Worm (Caenorhabditis elegans): ENCODE data around the gene syg-2.

Gene syg-2

ce11 chrX:14657445-14657844 is 2.7 kb downstream of the syg-2 start:
- TF ChIP-seq bed-3 (GFP tag; optimal IDR thresholded peaks at IDR 0.05), result no peak
- no peak for TF ChIP-seq ceh-43 (GFP tag; optimal IDR thresholded peaks at IDR 0.05)
- no peak for TF ChIP-seq cnd-1 (tag; optimal IDR thresholded peaks at IDR 0.05)
- TF ChIP-seq lsy-2 (tag; optimal IDR thresholded peaks at IDR 0.05), result no peak
- no peak for TF ChIP-seq tbx-8 (GFP tag; optimal IDR thresholded peaks at IDR 0.05)
- no peak for TF ChIP-seq mep-1 (tag; optimal IDR thresholded peaks at IDR 0.05)
- no peak for TF ChIP-seq ham-2 (GFP tag; optimal IDR thresholded peaks at IDR 0.05)
- TF ChIP-seq nhr-12 (tag; optimal IDR thresholded peaks at IDR 0.05), result no peak
- TF ChIP-seq flh-1 (GFP tag; optimal IDR thresholded peaks at IDR 0.05), result no peak
- no peak for TF ChIP-seq mab-5 (tag; optimal IDR thresholded peaks at IDR 0.05)
- TF ChIP-seq zip-8 (tag; optimal IDR thresholded peaks at IDR 0.05), result no peak
- no peak for TF ChIP-seq sptf-1 (tag; optimal IDR thresholded peaks at IDR 0.05)
- TF ChIP-seq hlh-1 (tag; optimal IDR thresholded peaks at IDR 0.05), result no peak
- no peak for TF ChIP-seq nhr-2 (tag; optimal IDR thresholded peaks at IDR 0.05)
- TF ChIP-seq pha-4 (tag; optimal IDR thresholded peaks at IDR 0.05), result no peak
- TF ChIP-seq ceh-83 (GFP tag; optimal IDR thresholded peaks at IDR 0.05), result no peak
- no peak for TF ChIP-seq M03D4.4 (tag; optimal IDR thresholded peaks at IDR 0.05)

- TF ChIP-seq mls-2 (tag; optimal IDR thresholded peaks at IDR 0.05) (no peak), cnd-1 (tag; optimal IDR thresholded peaks at IDR 0.05) (no peak), ztf-11 (tag; optimal IDR thresholded peaks at IDR 0.05) (no peak), nhr-12 (tag; optimal IDR thresholded peaks at IDR 0.05) (no peak), unc-62 (GFP tag; optimal IDR thresholded peaks at IDR 0.05) (peak; percentile 76), hlh-1 (tag; optimal IDR thresholded peaks at IDR 0.05) (peak; percentile 89), nhr-2 (tag; optimal IDR thresholded peaks at IDR 0.05) (peak; percentile 16)
Observed at ce11 chrX:14659454-14659853, 4.7 kb downstream of the syg-2 start.

ce11 chrX:14661918-14662317 is 7.2 kb downstream of the syg-2 start:
- TF ChIP-seq ces-1 (GFP tag; optimal IDR thresholded peaks at IDR 0.05) (no peak), ceh-43 (GFP tag; optimal IDR thresholded peaks at IDR 0.05) (no peak), mab-5 (tag; optimal IDR thresholded peaks at IDR 0.05) (no peak), mls-2 (tag; optimal IDR thresholded peaks at IDR 0.05) (no peak), nhr-237 (tag; optimal IDR thresholded peaks at IDR 0.05) (no peak), lsy-2 (tag; optimal IDR thresholded peaks at IDR 0.05) (no peak), snpc-4 (tag; optimal IDR thresholded peaks at IDR 0.05) (no peak), flh-1 (GFP tag; optimal IDR thresholded peaks at IDR 0.05) (no peak), lin-32 (GFP tag; optimal IDR thresholded peaks at IDR 0.05) (no peak), ham-2 (GFP tag; optimal IDR thresholded peaks at IDR 0.05) (no peak), pha-4 (tag; optimal IDR thresholded peaks at IDR 0.05) (no peak)

ce11 chrX:14662460-14662859 is 7.7 kb downstream of the syg-2 start:
- TF ChIP-seq ces-1 (GFP tag; optimal IDR thresholded peaks at IDR 0.05) (peak; percentile 89), sem-2 (GFP tag; optimal IDR thresholded peaks at IDR 0.05) (no peak), mls-2 (tag; optimal IDR thresholded peaks at IDR 0.05) (no peak)

- TF ChIP-seq nhr-2 (tag; optimal IDR thresholded peaks at IDR 0.05) (no peak), ceh-39 (tag; optimal IDR thresholded peaks at IDR 0.05) (no peak), tbx-8 (GFP tag; optimal IDR thresholded peaks at IDR 0.05) (no peak), unc-62 (GFP tag; optimal IDR thresholded peaks at IDR 0.05) (no peak), hlh-1 (tag; optimal IDR thresholded peaks at IDR 0.05) (no peak), cnd-1 (tag; optimal IDR thresholded peaks at IDR 0.05) (no peak), lin-13 (tag; optimal IDR thresholded peaks at IDR 0.05) (no peak), nhr-237 (tag; optimal IDR thresholded peaks at IDR 0.05) (no peak)
Observed at ce11 chrX:14664028-14664427, 9.3 kb downstream of the syg-2 start, which contains the start of gene C26G2.2. Gene C26G2.2, plus strand, starts transcription at chrX:14664328.

- TF ChIP-seq lsy-2 (tag; optimal IDR thresholded peaks at IDR 0.05), result no peak
- TF ChIP-seq M03D4.4 (tag; optimal IDR thresholded peaks at IDR 0.05), result no peak
- no peak for TF ChIP-seq nhr-28 (tag; optimal IDR thresholded peaks at IDR 0.05)
- no peak for TF ChIP-seq nhr-12 (tag; optimal IDR thresholded peaks at IDR 0.05)
- no peak for TF ChIP-seq tbx-8 (GFP tag; optimal IDR thresholded peaks at IDR 0.05)
- no peak for TF ChIP-seq unc-39 (tag; optimal IDR thresholded peaks at IDR 0.05)
- no peak for TF ChIP-seq sem-2 (GFP tag; optimal IDR thresholded peaks at IDR 0.05)
- TF ChIP-seq ceh-83 (GFP tag; optimal IDR thresholded peaks at IDR 0.05), result no peak
- no peak for TF ChIP-seq ces-1 (GFP tag; optimal IDR thresholded peaks at IDR 0.05)
- TF ChIP-seq pha-4 (tag; optimal IDR thresholded peaks at IDR 0.05), result no peak
- no peak for TF ChIP-seq mls-2 (tag; optimal IDR thresholded peaks at IDR 0.05)
- TF ChIP-seq ztf-11 (tag; optimal IDR thresholded peaks at IDR 0.05), result no peak
- TF ChIP-seq elt-3 (tag; optimal IDR thresholded peaks at IDR 0.05), result no peak
- no peak for TF ChIP-seq unc-62 (GFP tag; optimal IDR thresholded peaks at IDR 0.05)
- TF ChIP-seq elt-1 (tag; optimal IDR thresholded peaks at IDR 0.05; ENCODE audit: borderline replicate concordance, insufficient read depth), result no peak
- TF ChIP-seq cnd-1 (tag; optimal IDR thresholded peaks at IDR 0.05), result no peak
- TF ChIP-seq mep-1 (tag; optimal IDR thresholded peaks at IDR 0.05), result no peak
Observed at ce11 chrX:14671300-14671699, 16.5 kb downstream of the syg-2 start.

Data from whole organism, mixed stage, embryonic.